Worm (Caenorhabditis elegans) whole organism, young adult: ENCODE data around the gene K01D12.5.

Experiments
- C06A6.2 ChIP-seq: fragments of 200-800 bp; sonication (Bioruptor generic); conservative IDR thresholded peaks from 2 replicates; pipeline ENCODE4 v1.3.6; 2022; ENCODE audit warnings: missing genetic modification characterization, missing compliant biosample characterization
- C17E4.6 ChIP-seq: fragments of 200-800 bp; sonication (Bioruptor generic); IDR thresholded peaks from 2 replicates; pipeline ENCODE4 v1.3.6; 2022; ENCODE audit warnings: missing genetic modification reagents, missing genetic modification characterization, missing compliant biosample characterization
- F22D6.2 ChIP-seq: sonication (generic microtip); optimal IDR thresholded peaks from 2 replicates; lab custom pipeline; 2016; ENCODE audit warnings: mild to moderate bottlenecking, missing genetic modification characterization, missing compliant biosample characterization
- F39B2.1 ChIP-seq: fragments of 200-800 bp; sonication (Bioruptor generic); IDR thresholded peaks from 2 replicates; pipeline ENCODE4 v1.3.6; 2022; ENCODE audit warnings: missing genetic modification reagents, missing genetic modification characterization, missing compliant biosample characterization
- F52B5.7 ChIP-seq: sonication (generic microtip); optimal IDR thresholded peaks from 2 replicates; lab custom pipeline; 2016; ENCODE audit warnings: mild to moderate bottlenecking, missing genetic modification characterization, missing compliant biosample characterization
- Y53G8AR.9 ChIP-seq: fragments of 200-800 bp; sonication (Bioruptor generic); conservative IDR thresholded peaks from 2 replicates; pipeline ENCODE4 v1.3.6; 2022; ENCODE audit warnings: missing genetic modification reagents, missing genetic modification characterization, missing compliant biosample characterization
- Y67H2A.10 ChIP-seq: fragments of 200-800 bp; sonication (Bioruptor generic); conservative IDR thresholded peaks from 2 replicates; pipeline ENCODE4 v1.3.6; 2022; ENCODE audit warnings: missing genetic modification reagents, missing genetic modification characterization, missing compliant biosample characterization
- ZK185.1 ChIP-seq: sonication (generic microtip); optimal IDR thresholded peaks from 2 replicates; lab custom pipeline; 2016; ENCODE audit warnings: mild to moderate bottlenecking, missing genetic modification characterization, missing compliant biosample characterization; ENCODE audit not compliant: poor library complexity, severe bottlenecking
- akir-1 ChIP-seq: fragments of 200-800 bp; sonication (Bioruptor generic); optimal IDR thresholded peaks from 2 replicates; lab custom pipeline; 2018; ENCODE audit warnings: mild to moderate bottlenecking, missing genetic modification characterization, moderate library complexity, missing compliant biosample characterization
- attf-3 ChIP-seq: fragments of 200-800 bp; sonication (Bioruptor generic); conservative IDR thresholded peaks from 2 replicates; pipeline ENCODE4 v1.3.6; 2022; ENCODE audit warnings: missing genetic modification reagents, missing genetic modification characterization, missing compliant biosample characterization
- bed-2 ChIP-seq: fragments of 200-800 bp; sonication (Bioruptor generic); IDR thresholded peaks from 2 replicates; pipeline ENCODE4 v1.3.6; 2022; ENCODE audit warnings: missing genetic modification reagents, missing genetic modification characterization, missing compliant biosample characterization
- ceh-27 ChIP-seq: fragments of 200-800 bp; sonication (Bioruptor generic); optimal IDR thresholded peaks from 2 replicates; lab custom pipeline; 2018; ENCODE audit warnings: mild to moderate bottlenecking, missing genetic modification characterization, moderate library complexity, missing compliant biosample characterization
- ceh-40 ChIP-seq: fragments of 200-800 bp; sonication (Bioruptor generic); IDR thresholded peaks from 2 replicates; pipeline ENCODE4 v1.3.6; 2022; ENCODE audit warnings: missing genetic modification characterization, missing compliant biosample characterization
- ceh-58 ChIP-seq: fragments of 200-800 bp; sonication (Bioruptor generic); IDR thresholded peaks from 2 replicates; pipeline ENCODE4 v1.3.6; 2022; ENCODE audit warnings: missing genetic modification characterization, missing compliant biosample characterization
- dpl-1 ChIP-seq: fragments of 150-350 bp; optimal IDR thresholded peaks from 2 replicates; lab custom pipeline; 2014; ENCODE audit warnings: missing biosample characterization, missing genetic modification reagents, missing genetic modification characterization
- efl-1 ChIP-seq: fragments of 150-350 bp; optimal IDR thresholded peaks from 2 replicates; lab custom pipeline; 2014; ENCODE audit warnings: missing biosample characterization, missing genetic modification reagents, missing genetic modification characterization
- ekl-4 ChIP-seq: fragments of 200-800 bp; sonication (Bioruptor generic); IDR thresholded peaks from 2 replicates; pipeline ENCODE4 v1.3.6; 2022; ENCODE audit warnings: missing genetic modification reagents, missing genetic modification characterization, missing compliant biosample characterization
- ets-4 ChIP-seq: fragments of 200-800 bp; sonication (Bioruptor generic); optimal IDR thresholded peaks from 2 replicates; lab custom pipeline; 2018; ENCODE audit warnings: mild to moderate bottlenecking, missing genetic modification characterization, missing compliant biosample characterization
- gei-17 ChIP-seq: fragments of 200-800 bp; sonication (Bioruptor generic); optimal IDR thresholded peaks from 2 replicates; lab custom pipeline; 2018; ENCODE audit warnings: mild to moderate bottlenecking, missing genetic modification characterization, missing compliant biosample characterization
- him-1 ChIP-seq: sonication (generic microtip); optimal IDR thresholded peaks from 2 replicates; lab custom pipeline; 2016; ENCODE audit warnings: missing genotype, missing genetic modification reagents, missing genetic modification characterization, missing compliant biosample characterization
- hlh-12 ChIP-seq: sonication (generic microtip); optimal IDR thresholded peaks from 2 replicates; lab custom pipeline; 2016; ENCODE audit warnings: missing genetic modification characterization, missing compliant biosample characterization
- hmg-1.2 ChIP-seq: fragments of 200-800 bp; sonication (Bioruptor generic); IDR thresholded peaks from 2 replicates; pipeline ENCODE4 v1.3.6; 2022; ENCODE audit warnings: missing genetic modification reagents, missing genetic modification characterization, missing compliant biosample characterization
- lag-1 ChIP-seq: fragments of 200-800 bp; sonication (Bioruptor generic); IDR thresholded peaks from 2 replicates; pipeline ENCODE4 v1.3.6; 2022; ENCODE audit warnings: missing genetic modification reagents, missing genetic modification characterization, missing compliant biosample characterization
- let-526 ChIP-seq: fragments of 200-800 bp; sonication (Bioruptor generic); IDR thresholded peaks from 2 replicates; pipeline ENCODE4 v1.3.6; 2022; ENCODE audit warnings: missing genetic modification reagents, missing genetic modification characterization, missing compliant biosample characterization
- let-607 ChIP-seq, 2 experiments: fragments of 200-800 bp in 1 of 2; sonication (Bioruptor generic) in 1 of 2; sonication (generic microtip) in 1 of 2; optimal IDR thresholded peaks; 2 replicates each; lab custom pipeline; 2016 to 2018; ENCODE audit warnings: mild to moderate bottlenecking in 2 of 2, missing compliant biosample characterization in 2 of 2, missing genetic modification characterization in 2 of 2, moderate library complexity in 2 of 2, missing genotype in 1 of 2
- lin-35 ChIP-seq, 3 experiments: fragments of 150-350 bp in 2 of 3; sonication (generic microtip) in 1 of 3; optimal IDR thresholded peaks; 2 replicates each; lab custom pipeline; 2014 to 2018; ENCODE audit warnings: missing biosample characterization in 3 of 3, missing genetic modification characterization in 3 of 3, missing genetic modification reagents in 3 of 3
- lir-1 ChIP-seq: fragments of 200-800 bp; sonication (Bioruptor generic); conservative IDR thresholded peaks from 2 replicates; pipeline ENCODE4 v1.3.6; 2022; ENCODE audit warnings: missing genetic modification reagents, missing genetic modification characterization, missing compliant biosample characterization
- madf-6 ChIP-seq: fragments of 200-800 bp; sonication (Bioruptor generic); IDR thresholded peaks from 2 replicates; pipeline ENCODE4 v1.3.6; 2022; ENCODE audit warnings: missing genetic modification reagents, missing genetic modification characterization, missing compliant biosample characterization
- madf-8 ChIP-seq: fragments of 200-800 bp; sonication (Bioruptor generic); conservative IDR thresholded peaks from 2 replicates; pipeline ENCODE4 v1.3.6; 2022; ENCODE audit warnings: missing genetic modification reagents, missing genetic modification characterization, missing compliant biosample characterization
- nfya-2 ChIP-seq: fragments of 200-800 bp; sonication (Bioruptor generic); IDR thresholded peaks from 2 replicates; pipeline ENCODE4 v1.3.6; 2022; ENCODE audit warnings: missing genetic modification reagents, missing genetic modification characterization, missing compliant biosample characterization
- nfyb-1 ChIP-seq: fragments of 200-800 bp; sonication (Bioruptor generic); IDR thresholded peaks from 2 replicates; pipeline ENCODE4 v1.3.6; 2022; ENCODE audit warnings: missing genetic modification reagents, missing genetic modification characterization, missing compliant biosample characterization
- pha-4 ChIP-seq: fragments of 150-350 bp; sonication (generic microtip); optimal IDR thresholded peaks from 2 replicates; lab custom pipeline; 2014; ENCODE audit warnings: missing biosample characterization, missing genetic modification reagents, missing genetic modification characterization
- rcor-1 ChIP-seq: fragments of 200-800 bp; sonication (Bioruptor generic); IDR thresholded peaks from 2 replicates; pipeline ENCODE4 v1.3.6; 2022; ENCODE audit warnings: missing genetic modification reagents, missing genetic modification characterization, missing compliant biosample characterization
- repo-1 ChIP-seq: sonication (generic microtip); optimal IDR thresholded peaks from 2 replicates; lab custom pipeline; 2017; ENCODE audit warnings: mild to moderate bottlenecking, missing genetic modification characterization, missing compliant biosample characterization
- tbp1 ChIP-seq: fragments of 200-800 bp; sonication (Bioruptor generic); optimal IDR thresholded peaks from 2 replicates; lab custom pipeline; 2018; ENCODE audit warnings: mild to moderate bottlenecking, missing genetic modification characterization, missing compliant biosample characterization
- tbx-9 ChIP-seq: sonication (generic microtip); optimal IDR thresholded peaks from 2 replicates; lab custom pipeline; 2016; ENCODE audit warnings: borderline replicate concordance, missing genetic modification characterization, inconsistent platforms, missing compliant biosample characterization
- tlf-1 ChIP-seq: fragments of 200-800 bp; sonication (Bioruptor generic); optimal IDR thresholded peaks from 2 replicates; lab custom pipeline; 2018; ENCODE audit warnings: mild to moderate bottlenecking, missing genetic modification characterization, missing compliant biosample characterization
- zfh-2 ChIP-seq: fragments of 200-800 bp; sonication (Bioruptor generic); conservative IDR thresholded peaks from 2 replicates; pipeline ENCODE4 v1.3.6; 2022; ENCODE audit warnings: missing genetic modification reagents, missing genetic modification characterization, missing compliant biosample characterization
- ztf-22 ChIP-seq: fragments of 200-800 bp; sonication (Bioruptor generic); optimal IDR thresholded peaks from 2 replicates; lab custom pipeline; 2018; ENCODE audit warnings: mild to moderate bottlenecking, missing genetic modification characterization, moderate library complexity, missing compliant biosample characterization
- ztf-6 ChIP-seq: fragments of 200-800 bp; sonication (Bioruptor generic); IDR thresholded peaks from 2 replicates; pipeline ENCODE4 v1.3.6; 2022; ENCODE audit warnings: missing genetic modification reagents, missing genetic modification characterization, missing compliant biosample characterization

The K01D12.5 gene

ce11 chrV:12401383-12401782 lies 3.7 kb downstream of the K01D12.5 start, which contains the start of gene K01D12.7:
TSS of gene K01D12.7 (minus strand) at chrV:12401483.
- TF ChIP-seq madf-6 (GFP tag; lab: Robert Waterston, UW) (peak; percentile 80), attf-3 (GFP tag; lab: Robert Waterston, UW) (0 out of 2 replicates have a peak, but pooled peaks have one; percentile 31), efl-1 (GFP tag; lab: Kevin White, UChicago) (peak; percentile 22), lin-35 (GFP tag; optimal IDR thresholded peaks at IDR 0.05; lab: Kevin White, UChicago) (no peak), gei-17 (no peak), madf-8 (GFP tag; lab: Robert Waterston, UW) (0 out of 2 replicates have a peak, but pooled peaks have one; percentile 7)
- TF ChIP-seq, all 124 proteins: peak for 4

ce11 chrV:12402355-12402754 lies 4.7 kb downstream of the K01D12.5 start, which contains the start of gene K01D12.8:
TSS of gene K01D12.8 (plus strand) at chrV:12402655.
- TF ChIP-seq ceh-40 (GFP tag; lab: Robert Waterston, UW): no peak
- no peak for TF ChIP-seq Y53G8AR.9
- TF ChIP-seq ZK185.1 (tag; lab: Kevin White, UChicago): no peak
- no peak for TF ChIP-seq lag-1
- no peak for TF ChIP-seq lir-1 (GFP tag; lab: Robert Waterston, UW)
- TF ChIP-seq ekl-4 (GFP tag; lab: Robert Waterston, UW): no peak
- no peak for TF ChIP-seq tlf-1 (GFP tag; lab: Kevin White, UChicago)
- no peak for TF ChIP-seq tbx-9
- no peak for TF ChIP-seq F52B5.7 (tag; lab: Kevin White, UChicago)
- TF ChIP-seq hmg-1.2 (GFP tag; lab: Robert Waterston, UW): no peak
- TF ChIP-seq tbp1 (GFP tag; lab: Kevin White, UChicago): no peak
- TF ChIP-seq dpl-1 (GFP tag; lab: Kevin White, UChicago): no peak
- TF ChIP-seq F39B2.1: no peak

- TF ChIP-seq F22D6.2 (tag; lab: Kevin White, UChicago) (no peak), ztf-6 (GFP tag; lab: Robert Waterston, UW) (no peak), ceh-58 (GFP tag; lab: Robert Waterston, UW) (no peak), ceh-40 (GFP tag; lab: Robert Waterston, UW) (no peak), him-1 (tag; lab: Kevin White, UChicago) (no peak), tbx-9 (no peak), C06A6.2 (GFP tag; lab: Robert Waterston, UW) (no peak)
Measured at ce11 chrV:12404544-12404943, 6.9 kb downstream of the K01D12.5 start, which contains the start of gene K01D12.9. TSS of gene K01D12.9 (minus strand) at chrV:12404644.

ce11 chrV:12405929-12406328 lies 8.3 kb downstream of the K01D12.5 start, which contains the start of gene K01D12.10:
TSS of gene K01D12.10 (plus strand) at chrV:12406229.
- TF ChIP-seq let-607 (tag; optimal IDR thresholded peaks at IDR 0.05; lab: Kevin White, UChicago) (no peak), repo-1 (tag; lab: Kevin White, UChicago) (no peak), bed-2 (GFP tag; lab: Robert Waterston, UW) (no peak), hlh-12 (tag; lab: Kevin White, UChicago) (no peak), ceh-27 (GFP tag; lab: Kevin White, UChicago) (no peak), akir-1 (no peak), let-526 (GFP tag; lab: Robert Waterston, UW) (no peak), dpl-1 (GFP tag; lab: Kevin White, UChicago) (no peak), zfh-2 (GFP tag; lab: Robert Waterston, UW) (no peak), madf-6 (GFP tag; lab: Robert Waterston, UW) (no peak), nfyb-1 (GFP tag; lab: Robert Waterston, UW) (no peak), ztf-22 (GFP tag; lab: Kevin White, UChicago) (no peak), pha-4 (tag; lab: Kevin White, UChicago) (no peak), ets-4 (GFP tag; lab: Kevin White, UChicago) (no peak), rcor-1 (no peak), Y67H2A.10 (GFP tag; lab: Robert Waterston, UW) (no peak), nfya-2 (GFP tag; lab: Robert Waterston, UW) (no peak), C17E4.6 (GFP tag; lab: Robert Waterston, UW) (no peak)
- TF ChIP-seq, all 124 proteins: peak for 0
